Worm (Caenorhabditis elegans) whole organism, L3 larva: Measurements from ENCODE around the gene str-4.

ENCODE experiments used
- R02D3.7 ChIP-seq: fragments of 150-350 bp; optimal IDR thresholded peaks from 2 replicates; lab custom pipeline; 2014; ENCODE audit warnings: missing biosample characterization, missing genetic modification characterization
- ZK546.5 ChIP-seq: sonication (generic microtip); optimal IDR thresholded peaks from 2 replicates; lab custom pipeline; 2017; ENCODE audit warnings: missing biosample characterization, missing genetic modification characterization
- aly-2 ChIP-seq: fragments of 150-350 bp; optimal IDR thresholded peaks from 2 replicates; lab custom pipeline; 2014; ENCODE audit warnings: missing biosample characterization, missing genetic modification characterization
- ama-1 ChIP-seq: fragments of 150-350 bp; optimal IDR thresholded peaks from 2 replicates; lab custom pipeline; 2018
- ceh-16 ChIP-seq: sonication (generic microtip); optimal IDR thresholded peaks from 2 replicates; lab custom pipeline; 2017; ENCODE audit warnings: missing biosample characterization, missing genetic modification characterization
- ceh-28 ChIP-seq: fragments of 150-350 bp; optimal IDR thresholded peaks from 2 replicates; lab custom pipeline; 2014; ENCODE audit warnings: missing biosample characterization, missing genetic modification reagents, missing genetic modification characterization
- ceh-82 ChIP-seq: fragments of 150-350 bp; optimal IDR thresholded peaks from 2 replicates; lab custom pipeline; 2014; ENCODE audit warnings: missing biosample characterization, missing genetic modification characterization
- ceh-9 ChIP-seq: sonication (generic microtip); optimal IDR thresholded peaks from 2 replicates; lab custom pipeline; 2018; ENCODE audit warnings: missing biosample characterization, missing genetic modification characterization
- daf-12 ChIP-seq: fragments of 150-350 bp; optimal IDR thresholded peaks from 2 replicates; lab custom pipeline; 2014; ENCODE audit warnings: missing biosample characterization, missing genetic modification reagents, missing genetic modification characterization
- egl-27 ChIP-seq: sonication (generic microtip); optimal IDR thresholded peaks from 4 replicates; lab custom pipeline; 2017; ENCODE audit warnings: missing biosample characterization, missing genetic modification reagents, missing genetic modification characterization
- egl-5 ChIP-seq: fragments of 150-350 bp; optimal IDR thresholded peaks from 2 replicates; lab custom pipeline; 2017; ENCODE audit warnings: missing biosample characterization, missing genetic modification reagents, missing genetic modification characterization, inconsistent platforms
- elt-1 ChIP-seq: fragments of 150-350 bp; optimal IDR thresholded peaks from 2 replicates; lab custom pipeline; 2014; ENCODE audit warnings: missing biosample characterization, missing genetic modification characterization
- elt-2 ChIP-seq: sonication (generic microtip); optimal IDR thresholded peaks from 2 replicates; lab custom pipeline; 2016; ENCODE audit warnings: missing genetic modification reagents, mild to moderate bottlenecking, missing genetic modification characterization, missing compliant biosample characterization
- elt-3 ChIP-seq, 3 experiments: fragments of 150-350 bp in 1 of 3; sonication (generic microtip) in 2 of 3; optimal IDR thresholded peaks; 2 replicates in 2 of 3; 4 replicates in 1 of 3; lab custom pipeline; 2014 to 2017; ENCODE audit warnings: missing biosample characterization in 3 of 3, missing genetic modification characterization in 3 of 3
- eor-1 ChIP-seq, 2 experiments: fragments of 150-350 bp; optimal IDR thresholded peaks; 2 replicates each; lab custom pipeline; 2014 to 2018; ENCODE audit warnings: missing biosample characterization in 2 of 2, missing genetic modification characterization in 2 of 2
- fkh-10 ChIP-seq: sonication (generic microtip); optimal IDR thresholded peaks from 2 replicates; lab custom pipeline; 2017; ENCODE audit warnings: missing biosample characterization, missing genetic modification reagents, missing genetic modification characterization
- fkh-2 ChIP-seq: fragments of 150-350 bp; optimal IDR thresholded peaks from 2 replicates; lab custom pipeline; 2014; ENCODE audit warnings: missing biosample characterization, missing genetic modification reagents, missing genetic modification characterization
- fos-1 ChIP-seq: fragments of 150-350 bp; optimal IDR thresholded peaks from 2 replicates; lab custom pipeline; 2014; ENCODE audit warnings: missing biosample characterization, missing genetic modification characterization
- hmg-11 ChIP-seq: sonication (generic microtip); optimal IDR thresholded peaks from 2 replicates; lab custom pipeline; 2016; ENCODE audit warnings: missing genetic modification characterization, missing compliant biosample characterization
- jun-1 ChIP-seq: fragments of 150-350 bp; optimal IDR thresholded peaks from 2 replicates; lab custom pipeline; 2014; ENCODE audit warnings: missing biosample characterization, missing genetic modification reagents, missing genetic modification characterization
- lin-15B ChIP-seq: fragments of 150-350 bp; optimal IDR thresholded peaks from 2 replicates; lab custom pipeline; 2014; ENCODE audit warnings: missing biosample characterization, missing genetic modification characterization
- lin-39 ChIP-seq: fragments of 150-350 bp; optimal IDR thresholded peaks from 2 replicates; lab custom pipeline; 2018; ENCODE audit warnings: missing biosample characterization, missing genetic modification reagents, missing genetic modification characterization
- lsy-12 ChIP-seq: sonication (generic microtip); optimal IDR thresholded peaks from 2 replicates; lab custom pipeline; 2016; ENCODE audit warnings: mild to moderate bottlenecking, missing genetic modification characterization, missing compliant biosample characterization
- mdl-1 ChIP-seq: fragments of 150-350 bp; optimal IDR thresholded peaks from 2 replicates; lab custom pipeline; 2014; ENCODE audit warnings: missing biosample characterization, missing genetic modification characterization
- mml-1 ChIP-seq: fragments of 150-350 bp; sonication (generic microtip); optimal IDR thresholded peaks from 3 replicates; lab custom pipeline; 2014; ENCODE audit warnings: missing biosample characterization, missing genetic modification characterization
- nfya-1 ChIP-seq: sonication (generic microtip); optimal IDR thresholded peaks from 2 replicates; lab custom pipeline; 2017; ENCODE audit warnings: missing genetic modification characterization, mild to moderate bottlenecking, missing compliant biosample characterization, antibody characterized with exemption, moderate library complexity; ENCODE audit not compliant: insufficient read depth
- nhr-11 ChIP-seq: fragments of 150-350 bp; optimal IDR thresholded peaks from 2 replicates; lab custom pipeline; 2014; ENCODE audit warnings: missing biosample characterization, missing genetic modification characterization
- nhr-12 ChIP-seq: fragments of 150-350 bp; optimal IDR thresholded peaks from 2 replicates; lab custom pipeline; 2014; ENCODE audit warnings: missing biosample characterization, missing genetic modification characterization
- nhr-23 ChIP-seq: fragments of 150-350 bp; optimal IDR thresholded peaks from 2 replicates; lab custom pipeline; 2014; ENCODE audit warnings: missing biosample characterization, missing genetic modification reagents, missing genetic modification characterization
- nhr-237 ChIP-seq: fragments of 150-350 bp; optimal IDR thresholded peaks from 2 replicates; lab custom pipeline; 2014; ENCODE audit warnings: missing biosample characterization, missing genetic modification characterization
- nhr-25 ChIP-seq: sonication (generic microtip); optimal IDR thresholded peaks from 2 replicates; lab custom pipeline; 2017; ENCODE audit warnings: missing biosample characterization, missing genetic modification characterization
- nhr-28 ChIP-seq: fragments of 150-350 bp; optimal IDR thresholded peaks from 2 replicates; lab custom pipeline; 2014; ENCODE audit warnings: missing biosample characterization, missing genetic modification characterization
- nhr-43 ChIP-seq: sonication (generic microtip); optimal IDR thresholded peaks from 2 replicates; lab custom pipeline; 2016; ENCODE audit warnings: mild to moderate bottlenecking, missing genetic modification characterization, missing compliant biosample characterization; ENCODE audit not compliant: poor library complexity, severe bottlenecking
- nhr-67 ChIP-seq: fragments of 150-350 bp; optimal IDR thresholded peaks from 2 replicates; lab custom pipeline; 2014; ENCODE audit warnings: missing biosample characterization, missing genetic modification characterization
- nhr-76 ChIP-seq: fragments of 150-350 bp; sonication (generic microtip); optimal IDR thresholded peaks from 5 replicates; lab custom pipeline; 2014; ENCODE audit warnings: missing biosample characterization, missing genetic modification characterization
- nhr-77 ChIP-seq: fragments of 150-350 bp; optimal IDR thresholded peaks from 2 replicates; lab custom pipeline; 2014; ENCODE audit warnings: missing biosample characterization, missing genetic modification characterization
- pha-4 ChIP-seq: fragments of 150-350 bp; optimal IDR thresholded peaks from 2 replicates; lab custom pipeline; 2014; ENCODE audit warnings: missing biosample characterization, missing genetic modification reagents, missing genetic modification characterization
- pqm-1 ChIP-seq: fragments of 150-350 bp; optimal IDR thresholded peaks from 2 replicates; lab custom pipeline; 2017; ENCODE audit warnings: missing biosample characterization, missing genetic modification characterization, inconsistent platforms
- sea-2 ChIP-seq: fragments of 150-350 bp; sonication (generic microtip); optimal IDR thresholded peaks from 4 replicates; lab custom pipeline; 2014; ENCODE audit warnings: missing biosample characterization, missing genetic modification reagents, missing genetic modification characterization
- skn-1 ChIP-seq: fragments of 150-350 bp; optimal IDR thresholded peaks from 2 replicates; lab custom pipeline; 2014; ENCODE audit warnings: missing biosample characterization, missing genetic modification characterization
- snpc-4 ChIP-seq: fragments of 150-350 bp; optimal IDR thresholded peaks from 2 replicates; lab custom pipeline; 2014; ENCODE audit warnings: missing biosample characterization, missing genetic modification characterization
- tbx-2 ChIP-seq: sonication (generic microtip); optimal IDR thresholded peaks from 2 replicates; lab custom pipeline; 2016; ENCODE audit warnings: mild to moderate bottlenecking, missing genetic modification characterization, missing compliant biosample characterization
- unc-39 ChIP-seq: sonication (generic microtip); optimal IDR thresholded peaks from 4 replicates; lab custom pipeline; 2017; ENCODE audit warnings: missing biosample characterization, missing genetic modification characterization
- unc-62 ChIP-seq: fragments of 150-350 bp; sonication (generic microtip); optimal IDR thresholded peaks from 4 replicates; lab custom pipeline; 2014; ENCODE audit warnings: missing biosample characterization, missing genetic modification reagents, missing genetic modification characterization
- zag-1 ChIP-seq: fragments of 150-350 bp; optimal IDR thresholded peaks from 2 replicates; lab custom pipeline; 2014; ENCODE audit warnings: missing biosample characterization, missing genetic modification characterization
- ztf-11 ChIP-seq: fragments of 150-350 bp; optimal IDR thresholded peaks from 2 replicates; lab custom pipeline; 2014; ENCODE audit warnings: missing biosample characterization, missing genetic modification characterization
- ztf-4 ChIP-seq: fragments of 150-350 bp; optimal IDR thresholded peaks from 2 replicates; lab custom pipeline; 2014; ENCODE audit warnings: missing biosample characterization, missing genetic modification characterization

Gene str-4

DNA sequence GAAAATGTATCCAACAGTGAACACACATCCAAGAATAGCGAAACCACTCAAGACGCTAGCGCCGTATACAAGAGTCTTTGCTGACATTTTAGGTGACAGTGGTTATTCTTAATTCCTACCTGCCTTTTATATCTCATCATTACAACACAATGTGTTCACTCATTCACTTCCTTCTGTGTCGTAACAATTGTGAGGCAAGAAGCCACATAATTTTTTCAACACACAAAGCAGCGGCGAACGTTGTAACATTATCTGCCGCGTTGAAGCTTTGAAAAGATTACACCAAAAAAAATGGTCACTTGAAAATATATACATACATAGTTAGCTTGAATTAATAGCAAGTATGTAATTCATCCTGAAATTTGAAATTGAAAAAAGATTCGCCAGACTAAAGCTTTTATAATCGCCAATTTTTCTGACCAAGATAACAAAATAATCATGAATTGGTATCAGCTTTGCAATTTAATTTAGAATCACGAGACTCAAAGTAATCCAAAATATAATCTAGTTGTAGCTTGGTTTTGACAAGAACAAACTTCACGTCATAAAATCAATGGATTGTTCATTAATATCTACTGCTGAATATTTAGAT, 21.5 kb downstream of the str-4 start, which contains the start of the genes col-161 and srh-18:
TSS of gene col-161 (minus strand) at position 101 of the 592 bp plus-strand sequence.
TSS of gene srh-18 (plus strand) at position 542 of the 592 bp plus-strand sequence.
- TF ChIP-seq nhr-43 (tag; lab: Kevin White, UChicago) (no peak), nfya-1 (no peak), nhr-25 (peak; percentile 10), jun-1 (tag; lab: Kevin White, UChicago) (no peak)

DNA sequence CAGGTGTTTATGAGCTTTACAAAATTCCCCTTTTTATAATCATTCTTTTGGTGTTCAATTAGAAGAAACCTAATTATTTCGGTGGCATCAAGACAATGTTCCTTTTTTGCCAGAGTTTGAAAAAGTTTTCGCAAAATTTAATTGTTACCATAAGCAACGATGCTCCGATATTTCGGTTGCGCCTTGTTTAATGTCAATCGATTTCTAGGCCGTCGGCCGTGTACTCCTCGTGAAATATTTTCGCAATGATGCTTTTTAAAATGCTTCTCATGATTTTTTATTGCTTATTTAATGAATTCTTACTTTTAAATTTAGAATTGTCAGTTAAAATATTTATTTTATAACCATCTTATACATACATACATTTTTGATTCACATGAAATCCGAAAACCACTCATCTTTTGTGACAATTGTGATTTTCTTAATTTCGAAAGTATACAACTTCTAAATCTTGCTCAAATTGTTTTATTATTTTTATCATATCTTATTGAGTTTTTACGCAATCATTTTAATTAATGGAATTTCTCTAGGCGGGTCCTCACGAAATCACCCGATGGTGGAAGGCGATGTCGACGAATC, 26.4 kb downstream of the str-4 start, which contains the start of gene C50B6.3:
TSS of gene C50B6.3 (plus strand) at position 529 of the 579 bp plus-strand sequence.
- TF ChIP-seq ceh-16 (tag; lab: Kevin White, UChicago) (no peak), hmg-11 (tag; lab: Kevin White, UChicago) (peak; percentile 28), lin-15B (tag; lab: Kevin White, UChicago) (peak; percentile 94), nhr-76 (tag; lab: Kevin White, UChicago) (no peak), mdl-1 (tag; lab: Kevin White, UChicago) (no peak), fkh-10 (GFP tag; lab: Kevin White, UChicago) (no peak), ztf-11 (no peak), tbx-2 (tag; lab: Kevin White, UChicago) (peak; percentile 4), unc-39 (no peak), ztf-4 (no peak), nhr-12 (tag; lab: Kevin White, UChicago) (no peak), fkh-2 (no peak), nhr-23 (tag; lab: Kevin White, UChicago) (peak; percentile 90), egl-5 (tag; lab: Kevin White, UChicago) (peak; percentile 68), sea-2 (GFP tag; lab: Kevin White, UChicago) (no peak), ama-1 (no peak), egl-27 (tag; lab: Kevin White, UChicago) (no peak), zag-1 (no peak), ceh-82 (peak; percentile 29), aly-2 (no peak), eor-1 (tag; optimal IDR thresholded peaks at IDR 0.05; lab: Kevin White, UChicago) (no peak), jun-1 (tag; lab: Kevin White, UChicago) (peak; percentile 52), elt-1 (tag; lab: Kevin White, UChicago) (peak; percentile 42), nhr-67 (no peak), nhr-11 (tag; lab: Kevin White, UChicago) (no peak), nhr-43 (tag; lab: Kevin White, UChicago) (peak; percentile 94), nhr-25 (peak; percentile 63), pqm-1 (tag; lab: Kevin White, UChicago) (peak; percentile 19), ceh-28 (tag; lab: Kevin White, UChicago) (peak; percentile 53), unc-62 (GFP tag; lab: Kevin White, UChicago) (no peak), elt-3 (tag; optimal IDR thresholded peaks at IDR 0.05; lab: Kevin White, UChicago) (no peak), pha-4 (tag; lab: Kevin White, UChicago) (peak; percentile 83), nhr-77 (tag; lab: Kevin White, UChicago) (no peak), mml-1 (no peak), R02D3.7 (tag; lab: Kevin White, UChicago) (peak; percentile 35), elt-2 (tag; lab: Kevin White, UChicago) (peak; percentile 14), lsy-12 (tag; lab: Kevin White, UChicago) (peak; percentile 82), snpc-4 (tag; lab: Kevin White, UChicago) (no peak), fos-1 (tag; lab: Kevin White, UChicago) (no peak), nhr-237 (tag; lab: Kevin White, UChicago) (no peak), ceh-9 (tag; lab: Kevin White, UChicago) (no peak), nfya-1 (peak; percentile 78), daf-12 (tag; lab: Kevin White, UChicago) (no peak), lin-39 (tag; lab: Kevin White, UChicago) (peak; percentile 75), ZK546.5 (tag; lab: Kevin White, UChicago) (no peak), nhr-28 (tag; lab: Kevin White, UChicago) (no peak), skn-1 (peak; percentile 2)
